Worm (Caenorhabditis elegans) whole organism, mixed stage, embryonic: ENCODE measurements around the gene nhr-91.

ENCODE experiments used
- blmp-1 ChIP-seq: fragments of 150-350 bp; optimal IDR thresholded peaks from 2 replicates; lab custom pipeline; 2014; ENCODE audit warnings: missing biosample characterization, missing genetic modification characterization
- mep-1 ChIP-seq: fragments of 150-350 bp; optimal IDR thresholded peaks from 2 replicates; lab custom pipeline; 2017; ENCODE audit warnings: missing biosample characterization, missing genetic modification reagents, missing genetic modification characterization, inconsistent platforms
- pha-4 ChIP-seq: fragments of 150-350 bp; optimal IDR thresholded peaks from 2 replicates; lab custom pipeline; 2018; ENCODE audit warnings: missing biosample characterization, missing genetic modification reagents, missing genetic modification characterization
- sptf-1 ChIP-seq: sonication (generic microtip); optimal IDR thresholded peaks from 2 replicates; lab custom pipeline; 2017; ENCODE audit warnings: mild to moderate bottlenecking, missing genetic modification characterization, moderate library complexity, missing compliant biosample characterization
- ztf-11 ChIP-seq: fragments of 150-350 bp; optimal IDR thresholded peaks from 2 replicates; lab custom pipeline; 2014; ENCODE audit warnings: missing biosample characterization, missing genetic modification characterization

- TF ChIP-seq sptf-1, result no peak
- no peak for TF ChIP-seq ztf-11 (tag; lab: Kevin White, UChicago)
- TF ChIP-seq mep-1 (tag; lab: Kevin White, UChicago), result no peak
- no peak for TF ChIP-seq pha-4 (tag; lab: Kevin White, UChicago)
- TF ChIP-seq blmp-1 (tag; lab: Kevin White, UChicago), result no peak
These were observed 23.6 kb upstream of the nhr-91 start for ce11 chrX:15285554-15285953.
